Fruit fly (Drosophila melanogaster) whole organism, embryonic: ENCODE measurements around the gene CG9737.
A peak's percentile ranks its signal among the peaks of the same experiment; 100 is the strongest.

ENCODE experiments used
- Abd-B ChIP-seq: fragments of 200-800 bp; sonication (Bioruptor generic); optimal IDR thresholded peaks from 2 replicates; lab custom pipeline; 2018; ENCODE audit warnings: missing biosample characterization, mild to moderate bottlenecking, missing genetic modification characterization, moderate library complexity
- CG10654 ChIP-seq: fragments of 200-800 bp; sonication (Bioruptor generic); optimal IDR thresholded peaks from 2 replicates; lab custom pipeline; 2016; ENCODE audit warnings: missing biosample characterization, missing genetic modification characterization
- CG11085 ChIP-seq: fragments of 200-800 bp; sonication (Bioruptor generic); IDR thresholded peaks from 2 replicates; pipeline ENCODE4 v1.3.6; 2022; ENCODE audit warnings: missing biosample characterization, missing genetic modification characterization
- CG11456 ChIP-seq: fragments of 200-800 bp; sonication (Bioruptor generic); IDR thresholded peaks from 3 replicates; pipeline ENCODE4 v1.3.6; 2022; ENCODE audit warnings: missing biosample characterization, missing genetic modification characterization
- CG11504 ChIP-seq: fragments of 200-800 bp; sonication (Bioruptor generic); optimal IDR thresholded peaks from 3 replicates; lab custom pipeline; 2019; ENCODE audit warnings: missing biosample characterization, mild to moderate bottlenecking, missing genetic modification characterization, moderate library complexity
- CG11696 ChIP-seq: fragments of 200-800 bp; sonication (Bioruptor generic); IDR thresholded peaks from 2 replicates; pipeline ENCODE4 v1.3.6; 2022; ENCODE audit warnings: missing biosample characterization, missing genetic modification characterization
- CG12104 ChIP-seq: fragments of 200-800 bp; sonication (Bioruptor generic); optimal IDR thresholded peaks from 3 replicates; lab custom pipeline; 2016; ENCODE audit warnings: missing biosample characterization, missing genetic modification characterization
- CG12155 ChIP-seq: fragments of 200-800 bp; sonication (Bioruptor generic); optimal IDR thresholded peaks from 3 replicates; lab custom pipeline; 2016; ENCODE audit warnings: missing biosample characterization, missing genetic modification characterization
- CG12391 ChIP-seq: fragments of 200-800 bp; sonication (Bioruptor generic); optimal IDR thresholded peaks from 3 replicates; lab custom pipeline; 2018; ENCODE audit warnings: missing biosample characterization, mild to moderate bottlenecking, missing genetic modification characterization, moderate library complexity
- CG12942 ChIP-seq: fragments of 200-800 bp; sonication (Bioruptor generic); optimal IDR thresholded peaks from 3 replicates; lab custom pipeline; 2016; ENCODE audit warnings: missing biosample characterization, missing genetic modification characterization
- CG13123 ChIP-seq: fragments of 200-800 bp; sonication (Bioruptor generic); optimal IDR thresholded peaks from 2 replicates; lab custom pipeline; 2016; ENCODE audit warnings: missing biosample characterization, missing genetic modification characterization
- CG13296 ChIP-seq: fragments of 200-800 bp; sonication (Bioruptor generic); optimal IDR thresholded peaks from 3 replicates; lab custom pipeline; 2018; ENCODE audit warnings: missing biosample characterization, mild to moderate bottlenecking, missing genetic modification characterization
- CG14050 ChIP-seq: fragments of 200-800 bp; sonication (Bioruptor generic); IDR thresholded peaks from 3 replicates; pipeline ENCODE4 v1.3.6; 2022; ENCODE audit warnings: missing biosample characterization, missing genetic modification characterization
- CG1529 ChIP-seq: fragments of 200-800 bp; sonication (Bioruptor generic); optimal IDR thresholded peaks from 3 replicates; lab custom pipeline; 2018; ENCODE audit warnings: missing biosample characterization, missing genetic modification characterization
- CG16779 ChIP-seq: fragments of 200-800 bp; sonication (Bioruptor generic); IDR thresholded peaks from 2 replicates; pipeline ENCODE4 v1.3.6; 2022; ENCODE audit warnings: missing biosample characterization, missing genetic modification characterization
- CG16863 ChIP-seq: fragments of 200-800 bp; sonication (Bioruptor generic); optimal IDR thresholded peaks from 3 replicates; lab custom pipeline; 2016; ENCODE audit warnings: missing biosample characterization, missing genetic modification characterization
- CG17385 ChIP-seq: fragments of 200-800 bp; sonication (Bioruptor generic); optimal IDR thresholded peaks from 3 replicates; lab custom pipeline; 2018; ENCODE audit warnings: missing biosample characterization, mild to moderate bottlenecking, missing genetic modification characterization
- CG2116 ChIP-seq: fragments of 200-800 bp; sonication (Bioruptor generic); optimal IDR thresholded peaks from 3 replicates; lab custom pipeline; 2018; ENCODE audit warnings: missing biosample characterization, mild to moderate bottlenecking, missing genetic modification characterization
- CG30020 ChIP-seq: fragments of 200-800 bp; optimal IDR thresholded peaks from 2 replicates; lab custom pipeline; 2019; ENCODE audit warnings: missing biosample characterization, mild to moderate bottlenecking, missing genetic modification characterization, moderate library complexity
- CG3281 ChIP-seq: fragments of 200-800 bp; sonication (Bioruptor generic); optimal IDR thresholded peaks from 3 replicates; lab custom pipeline; 2017; ENCODE audit warnings: missing biosample characterization, mild to moderate bottlenecking, missing genetic modification characterization
- CG33557 ChIP-seq: fragments of 200-800 bp; sonication (Bioruptor generic); optimal IDR thresholded peaks from 2 replicates; lab custom pipeline; 2019; ENCODE audit warnings: missing biosample characterization, mild to moderate bottlenecking, missing genetic modification characterization, moderate library complexity
- CG4360 ChIP-seq: fragments of 200-800 bp; sonication (Bioruptor generic); IDR thresholded peaks from 2 replicates; pipeline ENCODE4 v1.3.6; 2022; ENCODE audit warnings: missing biosample characterization, missing genetic modification characterization
- CG5180 ChIP-seq: fragments of 200-800 bp; sonication (Bioruptor generic); optimal IDR thresholded peaks from 3 replicates; lab custom pipeline; 2017; ENCODE audit warnings: missing biosample characterization, missing genetic modification characterization, mild to moderate bottlenecking, moderate library complexity, missing genetic modification reagents
- CG6272 ChIP-seq: fragments of 200-800 bp; sonication (Bioruptor generic); IDR thresholded peaks from 2 replicates; pipeline ENCODE4 v1.3.6; 2022; ENCODE audit warnings: missing biosample characterization, missing genetic modification characterization
- CG7963 ChIP-seq: fragments of 200-800 bp; sonication (Bioruptor generic); IDR thresholded peaks from 3 replicates; pipeline ENCODE4 v1.3.6; 2022; ENCODE audit warnings: missing biosample characterization, missing genetic modification characterization; ENCODE audit not compliant: partially characterized antibody
- CG8290 ChIP-seq, 3 experiments: fragments of 200-800 bp; sonication (Bioruptor generic); optimal IDR thresholded peaks; 2 replicates each; lab custom pipeline; 2016 to 2019; ENCODE audit warnings: missing biosample characterization in 3 of 3, missing genetic modification characterization in 3 of 3, mild to moderate bottlenecking in 2 of 3, moderate library complexity in 1 of 3
- Gug ChIP-seq: fragments of 200-800 bp; sonication (Bioruptor generic); IDR thresholded peaks from 4 replicates; pipeline ENCODE4 v1.3.6; 2022; ENCODE audit warnings: missing biosample characterization, missing genetic modification characterization
- Hmx ChIP-seq: fragments of 200-800 bp; sonication (Bioruptor generic); optimal IDR thresholded peaks from 2 replicates; lab custom pipeline; 2016; ENCODE audit warnings: missing biosample characterization, missing genetic modification characterization
- Hr39 ChIP-seq: fragments of >200 bp; optimal IDR thresholded peaks from 2 replicates; lab custom pipeline; 2017
- Hr78 ChIP-seq, 2 experiments: fragments of 200-800 bp in 1 of 2; fragments of >200 bp in 1 of 2; sonication (Bioruptor generic) in 1 of 2; optimal IDR thresholded peaks; 2 replicates each; lab custom pipeline; 2017 to 2019; ENCODE audit warnings: missing biosample characterization in 2 of 2, missing genetic modification characterization in 2 of 2, mild to moderate bottlenecking in 1 of 2, moderate library complexity in 1 of 2
- Lpt ChIP-seq: fragments of >200 bp; optimal IDR thresholded peaks from 2 replicates; lab custom pipeline; 2018; ENCODE audit warnings: missing biosample characterization, missing genetic modification characterization
- Rx ChIP-seq: fragments of 200-800 bp; sonication (Bioruptor generic); IDR thresholded peaks from 2 replicates; pipeline ENCODE4 v1.3.6; 2022; ENCODE audit warnings: missing biosample characterization, missing genetic modification characterization
- Sry-β ChIP-seq: fragments of 200-800 bp; sonication (Bioruptor generic); optimal IDR thresholded peaks from 2 replicates; lab custom pipeline; 2018; ENCODE audit warnings: missing biosample characterization, mild to moderate bottlenecking, missing genetic modification characterization, moderate library complexity
- bab2 ChIP-seq: fragments of 200-800 bp; sonication (Bioruptor generic); optimal IDR thresholded peaks from 2 replicates; lab custom pipeline; 2016; ENCODE audit warnings: missing biosample characterization, missing genetic modification characterization
- chinmo ChIP-seq: fragments of 200-800 bp; sonication (Bioruptor generic); IDR thresholded peaks from 4 replicates; pipeline ENCODE4 v1.3.6; 2022; ENCODE audit warnings: missing biosample characterization, missing genetic modification characterization; ENCODE audit not compliant: partially characterized antibody
- ems ChIP-seq: fragments of 200-800 bp; sonication (Bioruptor generic); optimal IDR thresholded peaks from 3 replicates; lab custom pipeline; 2016; ENCODE audit warnings: missing biosample characterization, missing genetic modification characterization
- esg ChIP-seq: fragments of 200-800 bp; sonication (Bioruptor generic); conservative IDR thresholded peaks from 2 replicates; pipeline ENCODE4 v1.3.6; 2022; ENCODE audit warnings: missing biosample characterization, missing genetic modification characterization
- exex ChIP-seq: fragments of 200-800 bp; sonication (Bioruptor generic); optimal IDR thresholded peaks from 4 replicates; lab custom pipeline; 2018; ENCODE audit warnings: missing biosample characterization, mild to moderate bottlenecking, missing genetic modification characterization, moderate library complexity
- fru ChIP-seq: fragments of >200 bp; optimal IDR thresholded peaks from 2 replicates; lab custom pipeline; 2017
- fu2 ChIP-seq: fragments of 200-800 bp; sonication (Bioruptor generic); optimal IDR thresholded peaks from 2 replicates; lab custom pipeline; 2016; ENCODE audit warnings: missing biosample characterization, missing genetic modification characterization
- inv ChIP-seq: fragments of 200-800 bp; sonication (Bioruptor generic); IDR thresholded peaks from 2 replicates; pipeline ENCODE4 v1.3.6; 2022; ENCODE audit warnings: missing biosample characterization, missing genetic modification characterization; ENCODE audit not compliant: partially characterized antibody
- lola ChIP-seq, 3 experiments: fragments of >200 bp in 2 of 3; fragments of 200-800 bp in 1 of 3; sonication (Bioruptor generic) in 1 of 3; optimal IDR thresholded peaks; 2 replicates each; lab custom pipeline; 2017 to 2019; ENCODE audit warnings: missing biosample characterization in 3 of 3, missing genetic modification characterization in 3 of 3, mild to moderate bottlenecking in 1 of 3, moderate library complexity in 1 of 3
- luna ChIP-seq: fragments of 200-800 bp; sonication (Bioruptor generic); optimal IDR thresholded peaks from 2 replicates; lab custom pipeline; 2016; ENCODE audit warnings: missing biosample characterization, missing genetic modification characterization
- pb ChIP-seq: fragments of 200-800 bp; sonication (Bioruptor generic); optimal IDR thresholded peaks from 3 replicates; lab custom pipeline; 2016; ENCODE audit warnings: missing biosample characterization, missing genetic modification characterization
- pita ChIP-seq: fragments of 200-800 bp; sonication (Bioruptor generic); optimal IDR thresholded peaks from 2 replicates; lab custom pipeline; 2017; ENCODE audit warnings: missing biosample characterization, mild to moderate bottlenecking, missing genetic modification characterization
- prd ChIP-seq, 3 experiments: fragments of >200 bp in 2 of 3; fragments of 200-800 bp in 1 of 3; sonication (Bioruptor generic) in 1 of 3; optimal IDR thresholded peaks in 2 of 3; IDR thresholded peaks in 1 of 3; 2 replicates in 2 of 3; 3 replicates in 1 of 3; pipeline versions ENCODE4 v1.3.6 to Lab custom; 2017 to 2022; ENCODE audit warnings: missing biosample characterization in 1 of 3, missing genetic modification characterization in 1 of 3
- repo ChIP-seq: fragments of 200-800 bp; sonication (Bioruptor generic); optimal IDR thresholded peaks from 2 replicates; lab custom pipeline; 2016; ENCODE audit warnings: missing biosample characterization, missing genetic modification characterization
- tna ChIP-seq: fragments of 200-800 bp; sonication (Bioruptor generic); IDR thresholded peaks from 2 replicates; pipeline ENCODE4 v1.3.6; 2022; ENCODE audit warnings: missing biosample characterization, missing genetic modification characterization; ENCODE audit not compliant: partially characterized antibody
- wek ChIP-seq: fragments of 200-800 bp; sonication (Bioruptor generic); optimal IDR thresholded peaks from 3 replicates; lab custom pipeline; 2018; ENCODE audit warnings: missing biosample characterization, mild to moderate bottlenecking, missing genetic modification characterization, moderate library complexity
- zen2 ChIP-seq: fragments of 200-800 bp; sonication (Bioruptor generic); IDR thresholded peaks from 3 replicates; pipeline ENCODE4 v1.3.6; 2022; ENCODE audit warnings: missing biosample characterization, missing genetic modification characterization; ENCODE audit not compliant: partially characterized antibody

CG9737 gene

dm6 chr3R:30248565-30248964 is 5.5 kb upstream of the CG9737 start (continued):
- TF ChIP-seq wek (GFP tag; lab: Kevin White, UChicago) (no peak), CG11504 (tag; lab: Kevin White, UChicago) (peak; percentile 22), fru (lab: Kevin White, UChicago) (no peak), CG16779 (GFP tag; lab: Robert Waterston, UW) (no peak), fu2 (no peak), CG11456 (GFP tag; lab: Robert Waterston, UW) (no peak), CG13123 (GFP tag; lab: Kevin White, UChicago) (no peak), chinmo (GFP tag; lab: Robert Waterston, UW) (peak; percentile 43; the same call in 1 of the 4 replicates), tna (GFP tag; lab: Robert Waterston, UW) (peak; percentile 91), CG11085 (no peak), CG12942 (no peak), CG6272 (GFP tag; lab: Robert Waterston, UW) (no peak), Hr78 (GFP tag; optimal IDR thresholded peaks at IDR 0.05; lab: Kevin White, UChicago) (no peak), Lpt (no peak), pita (no peak), CG2116 (GFP tag; lab: Kevin White, UChicago) (no peak), Abd-B (GFP tag; lab: Kevin White, UChicago) (no peak), CG5180 (GFP tag; lab: Kevin White, UChicago) (no peak), bab2 (GFP tag; lab: Kevin White, UChicago) (no peak), Gug (0 out of 4 replicates have a peak, but pooled peaks have one; percentile 10), CG14050 (GFP tag; lab: Robert Waterston, UW) (no peak), inv (GFP tag; lab: Robert Waterston, UW) (no peak), CG7963 (GFP tag; lab: Robert Waterston, UW) (peak; percentile 92), CG8290 (GFP tag; optimal IDR thresholded peaks at IDR 0.05; lab: Kevin White, UChicago) (no peak), CG8290 (tag; optimal IDR thresholded peaks at IDR 0.05; lab: Kevin White, UChicago) (no peak), Hr39 (lab: Kevin White, UChicago) (no peak), CG12155 (GFP tag; lab: Kevin White, UChicago) (no peak), pb (GFP tag; lab: Kevin White, UChicago) (no peak), Rx (GFP tag; lab: Robert Waterston, UW) (no peak), luna (GFP tag; lab: Kevin White, UChicago) (no peak), repo (GFP tag; lab: Kevin White, UChicago) (no peak), CG11696 (GFP tag; lab: Robert Waterston, UW) (no peak), Sry-β (no peak)

DNA sequence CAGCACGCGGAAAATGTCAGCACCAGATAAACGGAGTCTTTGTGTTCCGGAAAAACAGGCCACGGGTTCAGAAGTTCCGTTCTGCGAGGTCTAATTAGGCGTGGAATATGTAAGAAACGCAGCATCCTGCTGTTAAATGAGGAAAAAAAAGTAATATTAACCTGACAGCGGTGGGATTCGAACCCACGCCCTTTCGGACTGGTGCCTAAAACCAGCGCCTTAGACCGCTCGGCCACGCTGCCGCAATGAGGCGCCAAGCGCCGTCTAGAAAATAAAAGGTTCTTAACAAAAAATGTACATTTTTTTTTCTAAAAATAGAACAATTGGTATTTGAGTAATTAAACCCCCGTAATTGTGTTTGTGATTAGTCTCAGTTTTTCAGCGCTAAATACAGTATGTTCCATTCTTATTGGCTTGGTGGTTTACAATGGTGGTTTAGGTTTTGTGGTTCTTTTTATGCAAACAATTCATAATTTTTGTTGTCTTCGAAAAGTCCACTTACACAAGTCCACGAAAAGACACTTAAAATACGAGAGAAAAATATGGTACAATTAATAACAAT is 4.8 kb upstream of the CG9737 start:
- TF ChIP-seq prd (optimal IDR thresholded peaks at IDR 0.05; lab: Kevin White, UChicago): no peak
- no peak for TF ChIP-seq prd (GFP tag; IDR thresholded peaks at IDR 0.05; lab: Robert Waterston, UW)
- TF ChIP-seq CG3281: no peak
- TF ChIP-seq CG13296 (GFP tag; lab: Kevin White, UChicago): no peak
- no peak for TF ChIP-seq zen2
- TF ChIP-seq fru (lab: Kevin White, UChicago): no peak
- no peak for TF ChIP-seq CG10654 (GFP tag; lab: Kevin White, UChicago)
- TF ChIP-seq Sry-β: no peak
- TF ChIP-seq CG16863 (GFP tag; lab: Kevin White, UChicago): no peak
- no peak for TF ChIP-seq CG12391 (tag; lab: Kevin White, UChicago)
- no peak for TF ChIP-seq lola (GFP tag; optimal IDR thresholded peaks at IDR 0.05; lab: Kevin White, UChicago)
- no peak for TF ChIP-seq CG33557 (GFP tag; lab: Kevin White, UChicago)
- TF ChIP-seq CG17385 (GFP tag; lab: Kevin White, UChicago): no peak
- TF ChIP-seq exex (tag; lab: Kevin White, UChicago): peak; percentile 56
- TF ChIP-seq CG4360 (GFP tag; lab: Robert Waterston, UW): no peak
- TF ChIP-seq Hmx: no peak
- no peak for TF ChIP-seq CG12104 (GFP tag; lab: Kevin White, UChicago)
- TF ChIP-seq esg (GFP tag; lab: Robert Waterston, UW): no peak
- no peak for TF ChIP-seq ems (GFP tag; lab: Kevin White, UChicago)
- TF ChIP-seq CG30020: no peak
- TF ChIP-seq CG1529 (GFP tag; lab: Kevin White, UChicago): no peak
